Fruit fly (Drosophila melanogaster) whole organism, embryonic: ENCODE measurements around the gene Ilp1.

Experiments
- B-H1 ChIP-seq: fragments of 200-800 bp; sonication (Bioruptor generic); IDR thresholded peaks from 3 replicates; pipeline ENCODE4 v1.3.6; 2022; ENCODE audit warnings: missing biosample characterization, missing genetic modification characterization
- B-H2 ChIP-seq: fragments of 200-800 bp; sonication (Bioruptor generic); optimal IDR thresholded peaks from 2 replicates; lab custom pipeline; 2018; ENCODE audit warnings: missing biosample characterization, mild to moderate bottlenecking, missing genetic modification characterization
- CG11504 ChIP-seq: fragments of 200-800 bp; sonication (Bioruptor generic); optimal IDR thresholded peaks from 3 replicates; lab custom pipeline; 2019; ENCODE audit warnings: missing biosample characterization, mild to moderate bottlenecking, missing genetic modification characterization, moderate library complexity
- CG13624 ChIP-seq: fragments of 200-800 bp; sonication (Bioruptor generic); optimal IDR thresholded peaks from 2 replicates; lab custom pipeline; 2016; ENCODE audit warnings: missing biosample characterization, missing genetic modification characterization
- CG17359 ChIP-seq: fragments of 200-800 bp; sonication (Bioruptor generic); optimal IDR thresholded peaks from 3 replicates; lab custom pipeline; 2018; ENCODE audit warnings: missing biosample characterization, mild to moderate bottlenecking, missing genetic modification characterization, moderate library complexity
- CG17802 ChIP-seq: fragments of 200-800 bp; sonication (Bioruptor generic); optimal IDR thresholded peaks from 2 replicates; lab custom pipeline; 2018; ENCODE audit warnings: missing biosample characterization, mild to moderate bottlenecking, missing genetic modification characterization, moderate library complexity
- CG2120 ChIP-seq: fragments of 200-800 bp; sonication (Bioruptor generic); optimal IDR thresholded peaks from 3 replicates; lab custom pipeline; 2016; ENCODE audit warnings: missing biosample characterization, missing genetic modification characterization
- CG2678 ChIP-seq: fragments of 200-800 bp; sonication (Bioruptor generic); optimal IDR thresholded peaks from 3 replicates; lab custom pipeline; 2019; ENCODE audit warnings: missing biosample characterization, mild to moderate bottlenecking, missing genetic modification characterization, moderate library complexity
- CG30403 ChIP-seq: fragments of 200-800 bp; sonication (Bioruptor generic); optimal IDR thresholded peaks from 3 replicates; lab custom pipeline; 2016; ENCODE audit warnings: missing biosample characterization, missing genetic modification characterization
- CG31441 ChIP-seq: fragments of 200-800 bp; sonication (Bioruptor generic); IDR thresholded peaks from 2 replicates; pipeline ENCODE4 v1.3.6; 2022; ENCODE audit warnings: missing biosample characterization, missing genetic modification characterization
- CG32767 ChIP-seq: fragments of 200-800 bp; sonication (Bioruptor generic); IDR thresholded peaks from 2 replicates; pipeline ENCODE4 v1.3.6; 2022; ENCODE audit warnings: missing biosample characterization, missing genetic modification characterization
- CG34376 ChIP-seq: fragments of 200-800 bp; sonication (Bioruptor generic); optimal IDR thresholded peaks from 2 replicates; lab custom pipeline; 2018; ENCODE audit warnings: missing biosample characterization, mild to moderate bottlenecking, missing genetic modification characterization
- CG4328 ChIP-seq: fragments of 200-800 bp; sonication (Bioruptor generic); optimal IDR thresholded peaks from 3 replicates; lab custom pipeline; 2017; ENCODE audit warnings: missing biosample characterization, missing genetic modification reagents, missing genetic modification characterization
- CG43689 ChIP-seq: fragments of 200-800 bp; sonication (Bioruptor generic); IDR thresholded peaks from 2 replicates; pipeline ENCODE4 v1.3.6; 2022; ENCODE audit warnings: missing biosample characterization, missing genetic modification characterization
- CG5180 ChIP-seq: fragments of 200-800 bp; sonication (Bioruptor generic); optimal IDR thresholded peaks from 3 replicates; lab custom pipeline; 2017; ENCODE audit warnings: missing biosample characterization, missing genetic modification characterization, mild to moderate bottlenecking, moderate library complexity, missing genetic modification reagents
- CG7987 ChIP-seq: fragments of 200-800 bp; sonication (Bioruptor generic); optimal IDR thresholded peaks from 2 replicates; lab custom pipeline; 2018; ENCODE audit warnings: missing biosample characterization, mild to moderate bottlenecking, missing genetic modification characterization, moderate library complexity
- CG9932 ChIP-seq: fragments of 200-800 bp; sonication (Bioruptor generic); IDR thresholded peaks from 2 replicates; pipeline ENCODE4 v1.3.6; 2022; ENCODE audit warnings: missing biosample characterization, missing genetic modification characterization
- Ets65A ChIP-seq: fragments of 200-800 bp; sonication (Bioruptor generic); peaks from one replicate; lab custom pipeline; 2016; ENCODE audit warnings: missing biosample characterization, missing genetic modification characterization
- Ets97D ChIP-seq: fragments of 200-800 bp; sonication (Bioruptor generic); optimal IDR thresholded peaks from 3 replicates; lab custom pipeline; 2016; ENCODE audit warnings: missing biosample characterization, missing genetic modification characterization
- H2.0 ChIP-seq: fragments of 200-800 bp; sonication (Bioruptor generic); IDR thresholded peaks from 2 replicates; pipeline ENCODE4 v1.3.6; 2022; ENCODE audit warnings: missing biosample characterization, missing genetic modification characterization
- Hr51 ChIP-seq, 2 experiments: fragments of 200-800 bp; sonication (Bioruptor generic); optimal IDR thresholded peaks; 2 replicates in 1 of 2; 3 replicates in 1 of 2; lab custom pipeline; 2016 to 2018; ENCODE audit warnings: missing biosample characterization in 2 of 2, missing genetic modification characterization in 2 of 2, mild to moderate bottlenecking in 1 of 2, moderate library complexity in 1 of 2
- Hr78 ChIP-seq, 2 experiments: fragments of 200-800 bp in 1 of 2; fragments of >200 bp in 1 of 2; sonication (Bioruptor generic) in 1 of 2; optimal IDR thresholded peaks; 2 replicates each; lab custom pipeline; 2017 to 2019; ENCODE audit warnings: missing biosample characterization in 2 of 2, missing genetic modification characterization in 2 of 2, mild to moderate bottlenecking in 1 of 2, moderate library complexity in 1 of 2
- Lim3 ChIP-seq: fragments of 200-800 bp; sonication (Bioruptor generic); IDR thresholded peaks from 2 replicates; pipeline ENCODE4 v1.3.6; 2022; ENCODE audit warnings: missing biosample characterization, missing genetic modification characterization
- Med ChIP-seq: fragments of 200-800 bp; sonication (Bioruptor generic); peaks from one replicate; lab custom pipeline; 2016; ENCODE audit warnings: missing biosample characterization, missing genetic modification characterization, mild to moderate bottlenecking, inconsistent platforms, moderate library complexity
- NK7.1 ChIP-seq: fragments of 200-800 bp; sonication (Bioruptor generic); optimal IDR thresholded peaks from 3 replicates; lab custom pipeline; 2016; ENCODE audit warnings: missing biosample characterization, missing genetic modification characterization
- Pdp1 ChIP-seq, 2 experiments: fragments of 200-800 bp; sonication (Bioruptor generic); optimal IDR thresholded peaks; 3 replicates each; lab custom pipeline; 2016; ENCODE audit warnings: missing biosample characterization in 2 of 2, missing genetic modification characterization in 2 of 2, mild to moderate bottlenecking in 1 of 2, moderate library complexity in 1 of 2
- Poxn ChIP-seq: fragments of 200-800 bp; sonication (Bioruptor generic); IDR thresholded peaks from 2 replicates; pipeline ENCODE4 v1.3.6; 2022; ENCODE audit warnings: missing biosample characterization, missing genetic modification characterization
- Taf1 ChIP-seq: fragments of 200-800 bp; sonication (Bioruptor generic); IDR thresholded peaks from 2 replicates; pipeline ENCODE4 v1.3.6; 2022; ENCODE audit warnings: missing biosample characterization, missing genetic modification characterization
- Xbp1 ChIP-seq: fragments of 200-800 bp; sonication (Bioruptor generic); optimal IDR thresholded peaks from 3 replicates; lab custom pipeline; 2016; ENCODE audit warnings: missing biosample characterization, mild to moderate bottlenecking, missing genetic modification characterization
- ab ChIP-seq: fragments of 200-800 bp; sonication (Bioruptor generic); optimal IDR thresholded peaks from 2 replicates; lab custom pipeline; 2016; ENCODE audit warnings: missing biosample characterization, missing genetic modification characterization
- ac ChIP-seq: fragments of 200-800 bp; sonication (Bioruptor generic); optimal IDR thresholded peaks from 3 replicates; lab custom pipeline; 2017; ENCODE audit warnings: missing biosample characterization, mild to moderate bottlenecking, missing genetic modification characterization
- chif ChIP-seq, 2 experiments: fragments of 200-800 bp; sonication (Bioruptor generic); optimal IDR thresholded peaks; 3 replicates each; lab custom pipeline; 2016; ENCODE audit warnings: missing biosample characterization in 2 of 2, missing genetic modification characterization in 2 of 2
- chinmo ChIP-seq: fragments of 200-800 bp; sonication (Bioruptor generic); IDR thresholded peaks from 4 replicates; pipeline ENCODE4 v1.3.6; 2022; ENCODE audit warnings: missing biosample characterization, missing genetic modification characterization; ENCODE audit not compliant: partially characterized antibody
- dm ChIP-seq: fragments of 200-800 bp; sonication (Bioruptor generic); optimal IDR thresholded peaks from 3 replicates; lab custom pipeline; 2016; ENCODE audit warnings: missing biosample characterization, missing genetic modification characterization
- gce ChIP-seq: fragments of 200-800 bp; sonication (Bioruptor generic); IDR thresholded peaks from 3 replicates; pipeline ENCODE4 v1.3.6; 2022; ENCODE audit warnings: missing biosample characterization, missing genetic modification characterization
- gem ChIP-seq: fragments of 200-800 bp; sonication (Bioruptor generic); optimal IDR thresholded peaks from 2 replicates; lab custom pipeline; 2019; ENCODE audit warnings: missing biosample characterization, mild to moderate bottlenecking, missing genetic modification characterization, moderate library complexity
- ind ChIP-seq: fragments of 200-800 bp; sonication (Bioruptor generic); optimal IDR thresholded peaks from 3 replicates; lab custom pipeline; 2016; ENCODE audit warnings: missing biosample characterization, missing genetic modification characterization
- knrl ChIP-seq: fragments of 200-800 bp; sonication (Bioruptor generic); IDR thresholded peaks from 3 replicates; pipeline ENCODE4 v1.3.6; 2022; ENCODE audit warnings: missing biosample characterization, missing genetic modification characterization; ENCODE audit not compliant: partially characterized antibody
- lilli ChIP-seq: fragments of 200-800 bp; sonication (Bioruptor generic); optimal IDR thresholded peaks from 3 replicates; lab custom pipeline; 2016; ENCODE audit warnings: missing biosample characterization, missing genetic modification characterization
- pb ChIP-seq: fragments of 200-800 bp; sonication (Bioruptor generic); optimal IDR thresholded peaks from 3 replicates; lab custom pipeline; 2016; ENCODE audit warnings: missing biosample characterization, missing genetic modification characterization
- pnt ChIP-seq: fragments of 200-800 bp; sonication (Bioruptor generic); optimal IDR thresholded peaks from 3 replicates; lab custom pipeline; 2016; ENCODE audit warnings: missing biosample characterization, missing genetic modification characterization
- sens ChIP-seq: fragments of 200-800 bp; sonication (Bioruptor generic); peaks from one replicate; lab custom pipeline; 2016; ENCODE audit warnings: missing biosample characterization, missing genetic modification characterization
- seq ChIP-seq: fragments of 200-800 bp; sonication (Bioruptor generic); IDR thresholded peaks from 2 replicates; pipeline ENCODE4 v1.3.6; 2022; ENCODE audit warnings: missing biosample characterization, missing genetic modification characterization
- sna ChIP-seq: fragments of 200-800 bp; sonication (Bioruptor generic); IDR thresholded peaks from 2 replicates; pipeline ENCODE4 v1.3.6; 2022; ENCODE audit warnings: missing biosample characterization, missing genetic modification characterization; ENCODE audit not compliant: partially characterized antibody
- ssp ChIP-seq: fragments of 200-800 bp; sonication (Bioruptor generic); IDR thresholded peaks from 2 replicates; pipeline ENCODE4 v1.3.6; 2022; ENCODE audit warnings: missing biosample characterization, missing genetic modification characterization
- unpg ChIP-seq: fragments of 200-800 bp; sonication (Bioruptor generic); optimal IDR thresholded peaks from 3 replicates; lab custom pipeline; 2018; ENCODE audit warnings: missing biosample characterization, mild to moderate bottlenecking, missing genetic modification characterization, moderate library complexity
- vnd ChIP-seq: fragments of 200-800 bp; sonication (Bioruptor generic); IDR thresholded peaks from 3 replicates; pipeline ENCODE4 v1.3.6; 2022; ENCODE audit warnings: missing biosample characterization, missing genetic modification characterization; ENCODE audit not compliant: partially characterized antibody
- wdn ChIP-seq: fragments of 200-800 bp; sonication (Bioruptor generic); IDR thresholded peaks from 2 replicates; pipeline ENCODE4 v1.3.6; 2022; ENCODE audit warnings: missing biosample characterization, missing genetic modification characterization

Ilp1 gene

dm6 chr3L:9763389-9763917, 34.8 kb upstream of the Ilp1 start, which contains the start of gene Ae2 (continued):
- no peak for TF ChIP-seq vnd (GFP tag; lab: Robert Waterston, UW)

DNA sequence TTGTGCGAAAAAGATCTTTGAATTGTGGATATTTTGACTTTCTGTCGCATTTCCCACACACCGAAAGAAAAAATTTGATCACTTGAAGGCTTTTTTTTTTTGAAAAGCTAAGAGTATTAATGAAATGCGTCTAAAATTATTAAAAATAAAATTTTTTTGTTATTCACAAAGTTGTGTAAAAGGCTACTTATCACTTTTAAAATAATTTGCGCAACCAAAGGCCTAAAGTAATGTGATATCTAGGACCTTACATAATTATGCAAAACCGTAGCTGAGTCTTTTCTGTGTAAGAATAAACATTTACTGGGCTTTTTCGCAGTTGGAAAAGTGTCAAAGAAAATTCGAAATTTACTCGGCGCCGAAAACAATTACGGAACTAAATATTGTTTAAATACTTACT, 33.9 kb upstream of the Ilp1 start:
- TF ChIP-seq Hr78 (GFP tag; optimal IDR thresholded peaks at IDR 0.05; lab: Kevin White, UChicago) (no peak), dm (GFP tag; lab: Kevin White, UChicago) (no peak), gem (peak; percentile 26), CG30403 (peak; percentile 6), unpg (peak; percentile 7), Hr51 (GFP tag; optimal IDR thresholded peaks at IDR 0.05; lab: Kevin White, UChicago) (peak in 1 of 2 experiments; percentile 9), ac (GFP tag; lab: Kevin White, UChicago) (no peak), gce (GFP tag; lab: Robert Waterston, UW) (no peak), Ets97D (no peak), sens (GFP tag; lab: Kevin White, UChicago) (peak; percentile 21), CG7987 (no peak), CG32767 (GFP tag; lab: Robert Waterston, UW) (no peak), CG17802 (tag; lab: Kevin White, UChicago) (no peak), CG31441 (GFP tag; lab: Robert Waterston, UW) (0 out of 2 replicates have a peak, but pooled peaks have one; percentile 24), CG11504 (tag; lab: Kevin White, UChicago) (peak; percentile 2), ssp (GFP tag; lab: Robert Waterston, UW) (no peak), CG4328 (GFP tag; lab: Kevin White, UChicago) (no peak), ind (GFP tag; lab: Kevin White, UChicago) (peak; percentile 6), seq (GFP tag; lab: Robert Waterston, UW) (no peak), NK7.1 (GFP tag; lab: Kevin White, UChicago) (no peak), H2.0 (no peak), CG5180 (no peak), Med (GFP tag; lab: Kevin White, UChicago) (peak; percentile 42), CG43689 (GFP tag; lab: Robert Waterston, UW) (no peak), CG2678 (peak; percentile 21), Lim3 (GFP tag; lab: Robert Waterston, UW) (no peak), chinmo (GFP tag; lab: Robert Waterston, UW) (no peak), knrl (no peak), lilli (GFP tag; lab: Kevin White, UChicago) (peak; percentile 13), chif (GFP tag; optimal IDR thresholded peaks at IDR 0.05; lab: Kevin White, UChicago) (no peak), CG9932 (GFP tag; lab: Robert Waterston, UW) (peak; percentile 33; the same call in 1 of the 2 replicates), CG2120 (peak; percentile 21), pnt (no peak), B-H2 (GFP tag; lab: Kevin White, UChicago) (no peak), CG17359 (tag; lab: Kevin White, UChicago) (no peak), Taf1 (GFP tag; lab: Robert Waterston, UW) (no peak), CG34376 (GFP tag; lab: Kevin White, UChicago) (no peak), wdn (GFP tag; lab: Robert Waterston, UW) (no peak), Ets65A (GFP tag; lab: Kevin White, UChicago) (peak; percentile 72), Xbp1 (no peak), sna (GFP tag; lab: Robert Waterston, UW) (no peak), CG13624 (no peak), pb (GFP tag; lab: Kevin White, UChicago) (no peak), Poxn (GFP tag; lab: Robert Waterston, UW) (no peak), Pdp1 (GFP tag; optimal IDR thresholded peaks at IDR 0.05; lab: Kevin White, UChicago) (peak in 1 of 2 experiments; percentile 54), B-H1 (GFP tag; lab: Robert Waterston, UW) (no peak), ab (GFP tag; lab: Kevin White, UChicago) (no peak)
